Fruit fly (Drosophila melanogaster): ENCODE data around the gene CG33172.

Gene CG33172

DNA sequence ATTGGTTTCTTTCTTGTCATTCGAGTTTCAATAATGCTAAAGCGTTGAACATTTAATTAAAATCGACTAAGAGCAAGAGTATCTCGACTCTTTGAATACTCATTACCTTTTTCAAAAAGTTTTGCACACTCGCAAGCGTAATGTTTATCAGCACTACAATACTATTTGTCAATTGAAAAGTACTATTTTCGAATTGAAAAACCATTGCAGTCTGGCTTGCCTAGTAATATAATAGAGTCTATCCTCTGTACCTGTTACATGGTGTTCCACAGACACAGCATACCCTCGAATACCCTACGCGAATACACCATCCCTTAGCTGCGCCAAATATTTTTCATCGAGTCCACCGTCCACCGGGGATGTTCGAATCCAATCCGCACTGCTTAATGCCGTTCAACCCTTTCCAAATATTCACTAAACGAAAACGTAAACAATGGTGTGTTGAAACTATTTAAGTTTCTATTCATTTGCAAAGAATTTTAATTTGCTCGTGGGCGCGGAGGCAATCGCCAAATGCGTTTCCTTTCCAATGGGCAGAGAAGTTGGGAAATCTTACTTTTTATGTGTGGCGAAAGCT lies 49.2 kb downstream of the CG33172 start:
- no peak for TF ChIP-seq CG7101 (tag; optimal IDR thresholded peaks at IDR 0.05)
- TF ChIP-seq kay (GFP tag; ENCODE audit: borderline replicate concordance), result no peak
- no peak for TF ChIP-seq cnc (optimal IDR thresholded peaks at IDR 0.05)
- TF ChIP-seq CG1620 (GFP tag; optimal IDR thresholded peaks at IDR 0.05), result no peak
- TF ChIP-seq CG5204 (GFP tag; optimal IDR thresholded peaks at IDR 0.05), result no peak
- no peak for TF ChIP-seq CG33017 (tag; optimal IDR thresholded peaks at IDR 0.05)
- no peak for TF ChIP-seq CG11617 (GFP tag; optimal IDR thresholded peaks at IDR 0.05)
- TF ChIP-seq CG14711 (tag; optimal IDR thresholded peaks at IDR 0.05), result no peak
- no peak for TF ChIP-seq tj (GFP tag; optimal IDR thresholded peaks at IDR 0.05)
- TF ChIP-seq bab1 (GFP tag; optimal IDR thresholded peaks at IDR 0.05), result no peak
- no peak for TF ChIP-seq toe (GFP tag; optimal IDR thresholded peaks at IDR 0.05)
- TF ChIP-seq CG7045 (GFP tag; optimal IDR thresholded peaks at IDR 0.05), result no peak
- no peak for TF ChIP-seq Mnt (GFP tag; optimal IDR thresholded peaks at IDR 0.05)
- no peak for TF ChIP-seq Hr96 (GFP tag; optimal IDR thresholded peaks at IDR 0.05)
- no peak for TF ChIP-seq pad (GFP tag; optimal IDR thresholded peaks at IDR 0.05)
- TF ChIP-seq cic (GFP tag; optimal IDR thresholded peaks at IDR 0.05), result no peak
- TF ChIP-seq Crg-1 (GFP tag; optimal IDR thresholded peaks at IDR 0.05), result no peak

DNA sequence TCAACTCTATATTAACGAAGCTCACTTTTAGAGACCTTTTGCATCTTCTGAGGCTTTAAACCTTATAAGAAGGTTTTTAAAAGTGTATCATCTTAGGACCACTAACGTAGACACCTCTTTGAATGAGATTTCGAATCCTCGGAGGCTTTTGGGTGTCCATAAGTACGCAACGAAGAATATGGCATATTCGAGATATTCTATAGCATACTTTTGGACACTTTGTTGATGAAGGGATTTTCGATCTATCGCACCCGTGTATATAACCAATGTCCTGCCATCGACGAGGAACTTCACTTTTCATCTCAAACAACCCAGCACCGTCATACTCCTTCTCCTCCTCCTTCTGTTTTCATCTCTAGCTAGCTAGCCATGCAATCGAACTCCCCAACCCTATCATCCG lies 52.9 kb downstream of the CG33172 start:
- TF ChIP-seq cic (GFP tag; optimal IDR thresholded peaks at IDR 0.05) (no peak), CG12768 (GFP tag; optimal IDR thresholded peaks at IDR 0.05) (no peak), cnc (optimal IDR thresholded peaks at IDR 0.05) (no peak), CG1620 (GFP tag; optimal IDR thresholded peaks at IDR 0.05) (no peak), CG11617 (GFP tag; optimal IDR thresholded peaks at IDR 0.05) (no peak)
